Fruit fly (Drosophila melanogaster) whole organism, embryonic: Measurements from ENCODE around the gene CG13631.

Source experiments
- Asciz ChIP-seq: fragments of 200-800 bp; sonication (Bioruptor generic); optimal IDR thresholded peaks from 2 replicates; lab custom pipeline; 2017; ENCODE audit warnings: missing biosample characterization, mild to moderate bottlenecking, missing genetic modification characterization, missing genetic modification reagents
- CG12942 ChIP-seq: fragments of 200-800 bp; sonication (Bioruptor generic); optimal IDR thresholded peaks from 3 replicates; lab custom pipeline; 2016; ENCODE audit warnings: missing biosample characterization, missing genetic modification characterization
- CG1647 ChIP-seq: fragments of 200-800 bp; sonication (Bioruptor generic); optimal IDR thresholded peaks from 3 replicates; lab custom pipeline; 2016; ENCODE audit warnings: missing biosample characterization, missing genetic modification characterization
- Hr39 ChIP-seq: fragments of >200 bp; optimal IDR thresholded peaks from 2 replicates; lab custom pipeline; 2017
- Mes4 ChIP-seq: fragments of 200-800 bp; sonication (Bioruptor generic); optimal IDR thresholded peaks from 2 replicates; lab custom pipeline; 2016; ENCODE audit warnings: missing biosample characterization, missing genetic modification characterization
- ab ChIP-seq: fragments of 200-800 bp; sonication (Bioruptor generic); optimal IDR thresholded peaks from 2 replicates; lab custom pipeline; 2016; ENCODE audit warnings: missing biosample characterization, missing genetic modification characterization
- ham ChIP-seq: fragments of 200-800 bp; sonication (Bioruptor generic); IDR thresholded peaks from 2 replicates; pipeline ENCODE4 v1.3.6; 2022; ENCODE audit warnings: missing biosample characterization, missing genetic modification characterization
- kah ChIP-seq: fragments of 200-800 bp; sonication (Bioruptor generic); optimal IDR thresholded peaks from 2 replicates; lab custom pipeline; 2018; ENCODE audit warnings: missing biosample characterization, mild to moderate bottlenecking, missing genetic modification characterization
- slp2 ChIP-seq: fragments of 200-800 bp; sonication (Bioruptor generic); optimal IDR thresholded peaks from 2 replicates; lab custom pipeline; 2016; ENCODE audit warnings: missing biosample characterization, missing genetic modification characterization
- stwl ChIP-seq: fragments of 200-800 bp; sonication (Bioruptor generic); optimal IDR thresholded peaks from 3 replicates; lab custom pipeline; 2018; ENCODE audit warnings: missing biosample characterization, mild to moderate bottlenecking, missing genetic modification characterization, moderate library complexity
- vfl ChIP-seq: fragments of 200-800 bp; sonication (Bioruptor generic); optimal IDR thresholded peaks from 2 replicates; lab custom pipeline; 2016; ENCODE audit warnings: missing biosample characterization, missing genetic modification characterization

- no peak for TF ChIP-seq CG1647 (GFP tag; lab: Kevin White, UChicago)
- TF ChIP-seq CG12942 = no peak
- no peak for TF ChIP-seq ab (GFP tag; lab: Kevin White, UChicago)
- TF ChIP-seq slp2 (GFP tag; lab: Kevin White, UChicago) = no peak
- no peak for TF ChIP-seq Asciz
- TF ChIP-seq ham (GFP tag; lab: Robert Waterston, UW) = no peak
- TF ChIP-seq kah = no peak
- TF ChIP-seq Hr39 = no peak
- no peak for TF ChIP-seq stwl (tag; lab: Kevin White, UChicago)
- TF ChIP-seq vfl (GFP tag; lab: Kevin White, UChicago) = no peak
- TF ChIP-seq Mes4 (GFP tag; lab: Kevin White, UChicago) = no peak
Observed at dm6 chr3R:24790036-24790435, 20.9 kb downstream of the CG13631 start, which contains the start of gene CG13634.
